Worm (Caenorhabditis elegans): ENCODE results near the gene srx-137.

DNA sequence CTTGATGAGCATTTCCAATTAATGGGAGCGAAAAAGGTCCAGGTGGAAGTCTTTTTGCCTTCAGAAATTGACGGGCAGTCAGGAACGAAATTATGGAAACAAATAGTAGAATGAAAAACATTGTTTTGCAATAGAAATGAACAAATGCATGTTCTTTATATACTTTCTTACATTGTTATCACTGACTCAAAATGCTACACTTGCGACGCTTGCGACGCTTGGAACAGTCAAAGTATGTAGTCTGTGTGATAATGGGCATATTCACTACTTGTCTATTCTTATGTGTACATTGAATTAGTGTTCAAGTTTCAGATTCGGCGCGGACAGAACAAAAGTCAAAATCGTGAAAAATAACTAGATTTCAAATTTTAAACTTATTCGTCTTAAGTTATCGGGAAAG is 35.8 kb downstream of the srx-137 start, which contains the start of gene cyp-35C1:
- TF ChIP-seq cog-1 (tag; optimal IDR thresholded peaks at IDR 0.05) (no peak), flt-1 (GFP tag; IDR thresholded peaks at IDR 0.05) (no peak), tab-1 (GFP tag; IDR thresholded peaks at IDR 0.05) (no peak), ztf-23 (GFP tag; IDR thresholded peaks at IDR 0.05) (no peak)
